Worm (Caenorhabditis elegans): ENCODE results near the gene T21C12.4.

DNA sequence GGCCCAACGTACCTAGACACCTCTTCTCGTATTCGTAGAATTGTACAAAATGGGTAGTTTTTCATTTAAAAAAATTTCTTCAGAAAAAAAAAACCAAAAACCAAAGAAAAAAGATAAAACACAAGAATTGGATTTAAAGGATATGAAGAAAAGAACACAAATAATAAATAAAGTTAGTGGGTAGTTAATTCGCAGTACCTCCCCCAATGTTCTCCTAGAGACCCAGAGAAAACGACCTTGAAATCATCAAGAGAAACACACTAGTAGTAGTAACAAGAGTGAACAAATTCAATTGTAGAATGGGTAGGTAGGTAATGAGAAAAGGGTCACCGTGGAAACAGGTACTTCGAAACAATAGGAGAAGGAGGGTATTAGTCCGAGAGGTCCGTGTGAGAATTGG is 20.0 kb upstream of the T21C12.4 start:
- TF ChIP-seq mec-3 (tag; optimal IDR thresholded peaks at IDR 0.05; ENCODE audit: borderline replicate concordance): no peak
- TF ChIP-seq tbx-7 (tag; optimal IDR thresholded peaks at IDR 0.05): no peak
- TF ChIP-seq tbx-2 (tag; optimal IDR thresholded peaks at IDR 0.05): no peak
- TF ChIP-seq nfya-1 (tag; optimal IDR thresholded peaks at IDR 0.05): no peak
- no peak for TF ChIP-seq nhr-11 (tag; optimal IDR thresholded peaks at IDR 0.05)
- no peak for TF ChIP-seq pqm-1 (tag; optimal IDR thresholded peaks at IDR 0.05)
- TF ChIP-seq ttx-3 (tag; optimal IDR thresholded peaks at IDR 0.05): no peak
- no peak for TF ChIP-seq madf-2 (tag; optimal IDR thresholded peaks at IDR 0.05)
- no peak for TF ChIP-seq F13H6.1 (tag; optimal IDR thresholded peaks at IDR 0.05)

All from whole organism, late embryonic.